Worm (Caenorhabditis elegans): ENCODE data around the gene stn-2.

DNA sequence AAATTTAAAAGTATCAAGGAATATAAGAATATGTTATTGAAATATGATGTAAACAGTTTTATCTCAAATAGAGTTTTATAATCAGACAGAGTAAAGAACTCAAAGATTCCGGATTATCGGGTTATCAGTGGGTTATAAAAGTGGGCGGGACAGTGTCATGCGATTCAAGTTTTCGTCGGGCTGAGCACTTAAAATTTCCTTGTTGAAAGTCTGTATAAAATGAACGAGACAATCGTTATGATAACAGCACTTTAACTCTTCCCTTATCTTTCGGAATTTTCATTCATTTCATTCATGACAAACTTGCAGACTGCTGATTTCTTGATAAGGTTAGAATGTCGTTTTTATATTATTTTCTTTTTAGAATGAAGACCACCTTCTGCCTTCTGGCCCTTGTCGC is 45.2 kb upstream of the stn-2 start, which contains the start of gene spp-14:
- TF ChIP-seq flt-1 (GFP tag; IDR thresholded peaks at IDR 0.05) (no peak), T22C8.4 (GFP tag; IDR thresholded peaks at IDR 0.05) (no peak), med-1 (GFP tag; optimal IDR thresholded peaks at IDR 0.05; ENCODE audit: insufficient read depth) (no peak), klf-2 (GFP tag; conservative IDR thresholded peaks at IDR 0.05) (no peak), ztf-29 (GFP tag; IDR thresholded peaks at IDR 0.05) (no peak), ztf-23 (GFP tag; IDR thresholded peaks at IDR 0.05) (no peak), tab-1 (GFP tag; IDR thresholded peaks at IDR 0.05) (no peak)

All from whole organism, midembryonic.